Fruit fly (Drosophila melanogaster) whole organism, wandering third instar larva: Measurements from ENCODE around the gene Or92a.

Experiments used
- Dif ChIP-seq: fragments of 200-275, 200-300 bp; sonication (Bioruptor generic); optimal IDR thresholded peaks from 2 replicates; lab custom pipeline; 2018; ENCODE audit warnings: missing biosample characterization, missing genetic modification characterization; ENCODE audit not compliant: partially characterized antibody
- Mio ChIP-seq: sonication (Bioruptor generic); optimal IDR thresholded peaks from 2 replicates; lab custom pipeline; 2016; ENCODE audit warnings: missing biosample characterization, missing genetic modification characterization
- N ChIP-seq: fragments of >200 bp; optimal IDR thresholded peaks from 2 replicates; lab custom pipeline; 2018; ENCODE audit warnings: missing biosample characterization, missing external identifiers, missing genetic modification characterization
- Sp1 ChIP-seq: fragments of 200-800 bp; sonication (Bioruptor generic); optimal IDR thresholded peaks from 3 replicates; lab custom pipeline; 2019; ENCODE audit warnings: missing biosample characterization, mild to moderate bottlenecking, missing genetic modification characterization, moderate library complexity
- dl ChIP-seq, 2 experiments: fragments of 175-275, 200-275 bp in 1 of 2; fragments of 200-275 bp in 1 of 2; sonication (Bioruptor generic); optimal IDR thresholded peaks; lab custom pipeline; 2018; ENCODE audit warnings: mild to moderate bottlenecking in 2 of 2, missing biosample characterization in 2 of 2, missing genetic modification characterization in 2 of 2, moderate library complexity in 2 of 2; ENCODE audit not compliant: partially characterized antibody in 2 of 2, insufficient read depth in 1 of 2
- foxo ChIP-seq, 2 experiments: fragments of 200-800 bp; sonication (Bioruptor generic); optimal IDR thresholded peaks; 2 replicates in 1 of 2; 3 replicates in 1 of 2; lab custom pipeline; 2016 to 2017; ENCODE audit warnings: missing biosample characterization in 2 of 2, missing genetic modification characterization in 2 of 2
- usp ChIP-seq: fragments of >200 bp; optimal IDR thresholded peaks from 2 replicates; lab custom pipeline; 2017; ENCODE audit warnings: missing biosample characterization, missing genetic modification characterization

- no peak for TF ChIP-seq Dif (GFP tag; lab: Kevin White, UChicago)
- no peak for TF ChIP-seq usp (GFP tag; lab: Kevin White, UChicago)
- TF ChIP-seq dl (GFP tag; optimal IDR thresholded peaks at IDR 0.05; lab: Kevin White, UChicago; ENCODE audit: insufficient read depth in 1 of 2, partially characterized antibody in 2 of 2): no peak
- no peak for TF ChIP-seq Mio (GFP tag; lab: Kevin White, UChicago)
- TF ChIP-seq foxo (GFP tag; optimal IDR thresholded peaks at IDR 0.05; lab: Kevin White, UChicago): no peak
- TF ChIP-seq Sp1 (GFP tag; lab: Kevin White, UChicago): no peak
- no peak for TF ChIP-seq N
Measured at dm6 chr3R:20554300-20554699, 49.7 kb downstream of the Or92a start, which contains the start of gene att-ORFB.
